Fruit fly (Drosophila melanogaster) whole organism: ENCODE data around the gene Osi14.

ENCODE experiments used
- CG8478 ChIP-seq: fragments of >200 bp; optimal IDR thresholded peaks from 2 replicates; lab custom pipeline; 2018; ENCODE audit warnings: inconsistent platforms
- Dll ChIP-seq: fragments of >200 bp; optimal IDR thresholded peaks from 2 replicates; lab custom pipeline; 2017
- EcR ChIP-seq, 2 experiments: fragments of >200 bp; optimal IDR thresholded peaks; 2 replicates each; lab custom pipeline; 2017; ENCODE audit warnings: missing biosample characterization in 2 of 2, missing genetic modification characterization in 2 of 2, missing genetic modification reagents in 2 of 2
- pan ChIP-seq: fragments of >200 bp; optimal IDR thresholded peaks from 2 replicates; lab custom pipeline; 2017
- psq ChIP-seq: fragments of >200 bp; optimal IDR thresholded peaks from 2 replicates; lab custom pipeline; 2017
- usp ChIP-seq: fragments of >200 bp; optimal IDR thresholded peaks from 2 replicates; lab custom pipeline; 2017; ENCODE audit warnings: missing biosample characterization, missing genetic modification characterization, mixed read lengths

Gene Osi14

DNA sequence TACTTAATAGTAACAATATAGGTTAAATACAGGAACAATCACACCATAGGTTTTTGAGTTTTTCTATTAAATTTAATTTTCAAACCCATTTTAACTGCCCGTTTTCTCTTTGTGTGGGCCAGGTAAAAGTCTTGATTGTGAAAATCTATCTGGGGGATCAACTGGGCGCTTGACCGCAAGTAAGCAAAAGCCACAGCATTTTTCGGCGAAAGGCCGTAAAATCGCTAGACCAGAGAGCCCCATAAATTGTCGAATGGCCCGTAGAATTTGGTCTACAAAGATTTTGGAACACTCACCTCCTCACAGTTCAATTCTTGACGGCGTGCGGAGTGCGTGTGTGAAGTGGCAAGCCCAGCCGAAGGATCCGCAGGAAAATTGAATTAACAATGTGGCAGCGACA lies 11.5 kb upstream of the Osi14 start, which contains the start of gene CG15594:
Gene CG15594 (plus strand): TSS at position 301 of the 400 bp plus-strand sequence.
- TF ChIP-seq psq: no peak

DNA sequence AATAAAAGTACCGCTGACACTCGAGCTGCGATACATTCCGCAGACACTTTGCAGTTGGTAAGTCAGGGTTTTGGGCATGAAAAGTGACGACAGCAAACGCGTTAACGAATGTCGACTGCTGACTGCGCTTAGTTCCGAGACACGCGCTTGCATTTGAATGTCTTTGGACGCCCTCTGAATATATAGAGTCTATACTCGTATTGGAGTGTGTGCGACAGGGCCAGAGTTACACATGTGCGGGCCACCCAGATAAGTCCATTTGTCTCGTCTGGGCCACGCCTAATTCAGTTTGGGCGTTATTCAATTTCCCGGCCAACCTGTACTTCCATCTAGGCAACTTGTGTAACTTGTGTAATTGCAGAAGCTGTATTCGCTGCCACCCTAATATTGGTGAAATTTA lies 8.6 kb upstream of the Osi14 start:
- TF ChIP-seq EcR (GFP tag; optimal IDR thresholded peaks at IDR 0.05; lab: Kevin White, UChicago) (no peak), usp (GFP tag; lab: Kevin White, UChicago) (no peak), pan (no peak), Dll (lab: Kevin White, UChicago) (no peak), psq (no peak), CG8478 (lab: Kevin White, UChicago) (no peak)

dm6 chr3R:6291437-6291836 lies 7.5 kb upstream of the Osi14 start, which contains the start of gene Osi13:
TSS of gene Osi13 (plus strand) at chr3R:6291737.
- TF ChIP-seq EcR (GFP tag; optimal IDR thresholded peaks at IDR 0.05; lab: Kevin White, UChicago) (no peak), usp (GFP tag; lab: Kevin White, UChicago) (no peak), CG8478 (lab: Kevin White, UChicago) (no peak), Dll (lab: Kevin White, UChicago) (no peak), pan (no peak), psq (no peak)

DNA sequence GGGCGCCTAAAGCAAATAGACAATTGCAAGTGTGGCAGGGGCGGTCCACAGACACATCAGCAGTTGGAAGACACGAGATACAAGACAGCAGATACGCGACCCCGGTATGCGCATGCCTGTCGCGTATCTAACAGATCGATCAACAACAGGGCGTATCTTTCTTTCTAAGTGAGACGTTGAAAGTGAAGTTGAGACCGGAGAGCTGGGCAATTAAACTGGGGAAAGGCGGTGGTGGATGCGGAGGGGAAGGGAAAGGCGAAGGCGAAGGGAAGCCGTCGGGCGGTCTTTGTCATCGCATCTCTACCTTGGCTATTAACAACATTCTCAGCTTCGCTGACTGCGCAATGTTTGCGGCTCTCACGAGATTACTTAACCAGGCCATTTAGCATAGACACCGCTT lies 4.9 kb upstream of the Osi14 start:
- no peak for TF ChIP-seq Dll (lab: Kevin White, UChicago)
- TF ChIP-seq CG8478 (lab: Kevin White, UChicago): no peak

DNA sequence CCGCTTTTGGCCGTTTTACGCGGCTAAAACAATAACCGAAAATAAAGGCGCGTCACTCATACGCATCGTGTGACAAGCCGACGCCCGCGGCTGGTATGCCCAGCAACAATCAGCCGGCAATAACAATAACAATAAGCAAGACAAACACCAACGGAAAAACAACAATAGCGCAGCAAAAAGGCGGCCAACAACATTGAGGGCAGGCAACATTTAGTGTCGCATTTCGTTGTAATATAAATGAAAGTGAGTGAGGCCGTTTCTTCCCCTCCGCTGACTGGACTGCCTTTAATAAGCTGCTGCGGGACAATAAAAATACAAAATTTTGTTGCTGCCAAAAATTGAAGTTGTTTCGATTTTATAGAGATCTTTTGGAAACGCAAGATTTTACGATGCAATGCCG lies 1.8 kb upstream of the Osi14 start:
- TF ChIP-seq psq: no peak
- no peak for TF ChIP-seq EcR (GFP tag; optimal IDR thresholded peaks at IDR 0.05; lab: Kevin White, UChicago)
- no peak for TF ChIP-seq usp (GFP tag; lab: Kevin White, UChicago)
- TF ChIP-seq pan: no peak
- TF ChIP-seq Dll (lab: Kevin White, UChicago): no peak
- no peak for TF ChIP-seq CG8478 (lab: Kevin White, UChicago)

DNA sequence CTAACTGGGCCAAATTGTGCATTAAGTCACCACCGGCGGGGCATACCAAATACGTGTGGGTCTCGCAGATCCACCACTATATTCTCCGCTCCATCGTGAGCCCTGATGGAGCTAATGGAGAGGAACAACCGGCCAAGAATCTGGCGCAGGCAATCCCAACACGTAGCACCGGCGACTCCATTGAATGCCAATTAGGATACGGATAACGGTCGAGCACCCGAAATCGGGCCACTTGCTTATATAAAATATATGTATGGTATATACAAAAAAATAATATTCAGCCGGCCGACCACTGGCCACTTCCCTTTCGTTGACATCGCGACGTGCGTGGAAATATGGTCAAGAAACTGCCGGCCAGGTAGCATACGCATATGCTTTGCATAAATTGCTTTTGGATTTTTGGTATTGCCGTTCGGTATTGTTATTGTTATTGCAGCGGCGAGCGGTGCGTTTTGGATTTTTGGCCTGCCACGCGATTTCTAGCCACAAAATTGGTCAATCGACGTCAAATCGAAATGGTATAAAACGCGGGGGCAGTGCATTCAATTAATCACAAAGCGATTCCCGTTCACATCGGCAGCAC lies 2.4 kb downstream of the Osi14 start, which contains the start of gene Osi15:
Gene Osi15 (plus strand): TSS at position 548 of the 583 bp plus-strand sequence.
- TF ChIP-seq psq (no peak), pan (no peak), EcR (GFP tag; optimal IDR thresholded peaks at IDR 0.05; lab: Kevin White, UChicago) (no peak), Dll (lab: Kevin White, UChicago) (no peak), usp (GFP tag; lab: Kevin White, UChicago) (no peak), CG8478 (lab: Kevin White, UChicago) (no peak)

dm6 chr3R:6303738-6304137 lies 4.8 kb downstream of the Osi14 start, which contains the start of gene CG46396:
TSS of gene CG46396 (plus strand) at chr3R:6304038.
- TF ChIP-seq psq (no peak), pan (no peak), Dll (lab: Kevin White, UChicago) (no peak), EcR (GFP tag; optimal IDR thresholded peaks at IDR 0.05; lab: Kevin White, UChicago) (no peak), usp (GFP tag; lab: Kevin White, UChicago) (no peak), CG8478 (lab: Kevin White, UChicago) (no peak)

DNA sequence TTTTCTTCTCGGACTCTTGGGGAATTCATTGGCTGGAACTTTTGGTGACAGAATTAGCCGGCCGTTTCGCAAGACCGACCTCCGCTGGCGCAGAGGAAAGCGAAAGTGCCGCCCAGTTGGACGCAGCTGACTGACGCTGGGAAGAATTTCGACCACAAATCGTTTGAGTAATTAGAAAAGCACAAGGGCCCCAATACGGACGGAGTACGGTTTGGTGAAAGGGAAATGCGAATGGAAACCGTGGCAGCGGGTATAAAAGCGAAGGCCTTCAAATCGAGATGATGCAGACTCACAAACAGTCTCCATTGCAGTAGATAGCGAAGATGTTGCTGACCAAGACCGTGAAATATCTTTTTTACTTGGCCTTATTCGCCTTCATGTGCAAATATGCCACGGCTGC lies 6.0 kb downstream of the Osi14 start, which contains the start of gene Osi16:
Gene Osi16 (plus strand): TSS at position 301 of the 400 bp plus-strand sequence.
- TF ChIP-seq psq (no peak), pan (no peak), CG8478 (lab: Kevin White, UChicago) (no peak), EcR (GFP tag; optimal IDR thresholded peaks at IDR 0.05; lab: Kevin White, UChicago) (no peak), usp (GFP tag; lab: Kevin White, UChicago) (no peak), Dll (lab: Kevin White, UChicago) (no peak)

dm6 chr3R:6306584-6306983 lies 7.7 kb downstream of the Osi14 start, which contains the start of gene CG46026:
TSS of gene CG46026 (plus strand) at chr3R:6306884.
- TF ChIP-seq pan (no peak), Dll (lab: Kevin White, UChicago) (no peak), psq (no peak), EcR (GFP tag; optimal IDR thresholded peaks at IDR 0.05; lab: Kevin White, UChicago) (no peak), CG8478 (lab: Kevin White, UChicago) (no peak), usp (GFP tag; lab: Kevin White, UChicago) (no peak)

dm6 chr3R:6309676-6310075 lies 10.7 kb downstream of the Osi14 start, which contains the start of gene CG31560:
TSS of gene CG31560 (plus strand) at chr3R:6309976.
- TF ChIP-seq pan (no peak), psq (no peak), CG8478 (lab: Kevin White, UChicago) (no peak), Dll (lab: Kevin White, UChicago) (no peak)

dm6 chr3R:6311641-6312259 lies 12.8 kb downstream of the Osi14 start, which contains the start of gene Osi17:
TSS of gene Osi17 (plus strand) at chr3R:6311772.
- no peak for TF ChIP-seq pan
- no peak for TF ChIP-seq CG8478 (lab: Kevin White, UChicago)
- TF ChIP-seq Dll (lab: Kevin White, UChicago): no peak
- TF ChIP-seq EcR (GFP tag; optimal IDR thresholded peaks at IDR 0.05; lab: Kevin White, UChicago): no peak
- no peak for TF ChIP-seq usp (GFP tag; lab: Kevin White, UChicago)
- no peak for TF ChIP-seq psq

- TF ChIP-seq Dll (lab: Kevin White, UChicago) (no peak), EcR (GFP tag; optimal IDR thresholded peaks at IDR 0.05; lab: Kevin White, UChicago) (no peak), psq (no peak), pan (no peak), CG8478 (lab: Kevin White, UChicago) (no peak), usp (GFP tag; lab: Kevin White, UChicago) (no peak)
Observed at dm6 chr3R:6315078-6315477, 16.1 kb downstream of the Osi14 start.
